Fruit fly (Drosophila melanogaster) whole organism, embryonic: Measurements from ENCODE around the gene Ire1.

Source experiments
- Ada2b ChIP-seq: fragments of 200-800 bp; sonication (Bioruptor generic); IDR thresholded peaks from 2 replicates; pipeline ENCODE4 v1.3.6; 2022; ENCODE audit warnings: missing biosample characterization, missing genetic modification characterization
- Bdp1 ChIP-seq: fragments of 200-800 bp; sonication (Bioruptor generic); optimal IDR thresholded peaks from 3 replicates; lab custom pipeline; 2016; ENCODE audit warnings: missing biosample characterization, missing genetic modification characterization
- C15 ChIP-seq: fragments of 200-800 bp; sonication (Bioruptor generic); IDR thresholded peaks from 3 replicates; pipeline ENCODE4 v1.3.6; 2022; ENCODE audit warnings: missing biosample characterization, missing genetic modification characterization
- CG1024 ChIP-seq: fragments of 200-800 bp; sonication (Bioruptor generic); IDR thresholded peaks from 2 replicates; pipeline ENCODE4 v1.3.6; 2022; ENCODE audit warnings: missing biosample characterization, missing genetic modification characterization
- CG10959 ChIP-seq: fragments of 200-800 bp; sonication (Bioruptor generic); IDR thresholded peaks from 2 replicates; pipeline ENCODE4 v1.3.6; 2022; ENCODE audit warnings: missing biosample characterization, missing genetic modification characterization
- CG11085 ChIP-seq: fragments of 200-800 bp; sonication (Bioruptor generic); IDR thresholded peaks from 2 replicates; pipeline ENCODE4 v1.3.6; 2022; ENCODE audit warnings: missing biosample characterization, missing genetic modification characterization
- CG11695 ChIP-seq: fragments of 200-800 bp; sonication (Bioruptor generic); IDR thresholded peaks from 3 replicates; pipeline ENCODE4 v1.3.6; 2022; ENCODE audit warnings: missing biosample characterization, missing genetic modification characterization
- CG12071 ChIP-seq: fragments of 200-800 bp; sonication (Bioruptor generic); optimal IDR thresholded peaks from 3 replicates; lab custom pipeline; 2018; ENCODE audit warnings: missing biosample characterization, mild to moderate bottlenecking, missing genetic modification characterization
- CG1233 ChIP-seq: fragments of 200-800 bp; sonication (Bioruptor generic); optimal IDR thresholded peaks from 4 replicates; lab custom pipeline; 2018; ENCODE audit warnings: missing biosample characterization, mild to moderate bottlenecking, missing genetic modification characterization
- CG12391 ChIP-seq: fragments of 200-800 bp; sonication (Bioruptor generic); optimal IDR thresholded peaks from 3 replicates; lab custom pipeline; 2018; ENCODE audit warnings: missing biosample characterization, mild to moderate bottlenecking, missing genetic modification characterization, moderate library complexity
- CG13424 ChIP-seq: fragments of 200-800 bp; sonication (Bioruptor generic); optimal IDR thresholded peaks from 2 replicates; lab custom pipeline; 2019; ENCODE audit warnings: missing biosample characterization, mild to moderate bottlenecking, missing genetic modification characterization, moderate library complexity
- CG15601 ChIP-seq: fragments of 200-800 bp; sonication (Bioruptor generic); optimal IDR thresholded peaks from 3 replicates; lab custom pipeline; 2019; ENCODE audit warnings: missing biosample characterization, mild to moderate bottlenecking, missing genetic modification characterization, moderate library complexity
- CG18262 ChIP-seq: fragments of 200-800 bp; optimal IDR thresholded peaks from 3 replicates; lab custom pipeline; 2019; ENCODE audit warnings: missing biosample characterization, mild to moderate bottlenecking, missing genetic modification characterization, moderate library complexity
- CG18599 ChIP-seq: fragments of 200-800 bp; sonication (Bioruptor generic); optimal IDR thresholded peaks from 3 replicates; lab custom pipeline; 2017; ENCODE audit warnings: missing biosample characterization, missing genetic modification characterization, mild to moderate bottlenecking, moderate library complexity, missing genetic modification reagents
- CG3407 ChIP-seq: fragments of 200-800 bp; sonication (Bioruptor generic); optimal IDR thresholded peaks from 2 replicates; lab custom pipeline; 2018; ENCODE audit warnings: missing biosample characterization, mild to moderate bottlenecking, missing genetic modification characterization
- CG6791 ChIP-seq: fragments of 200-800 bp; sonication (Bioruptor generic); IDR thresholded peaks from 3 replicates; pipeline ENCODE4 v1.3.6; 2022; ENCODE audit warnings: missing biosample characterization, missing genetic modification characterization; ENCODE audit not compliant: partially characterized antibody
- CG7745 ChIP-seq: fragments of 200-800 bp; sonication (Bioruptor generic); optimal IDR thresholded peaks from 2 replicates; lab custom pipeline; 2018; ENCODE audit warnings: missing biosample characterization, mild to moderate bottlenecking, missing genetic modification characterization, moderate library complexity
- CG8359 ChIP-seq: fragments of 200-800 bp; sonication (Bioruptor generic); optimal IDR thresholded peaks from 2 replicates; lab custom pipeline; 2017; ENCODE audit warnings: missing biosample characterization, mild to moderate bottlenecking, missing genetic modification characterization, borderline replicate concordance
- CG8478 ChIP-seq: fragments of >200 bp; optimal IDR thresholded peaks from 2 replicates; lab custom pipeline; 2018
- CG9215 ChIP-seq: fragments of 200-800 bp; sonication (Bioruptor generic); IDR thresholded peaks from 2 replicates; pipeline ENCODE4 v1.3.6; 2022; ENCODE audit warnings: missing biosample characterization, missing genetic modification characterization
- CTCF ChIP-seq: fragments of 200-800 bp; sonication (Bioruptor generic); optimal IDR thresholded peaks from 2 replicates; lab custom pipeline; 2017; ENCODE audit warnings: missing biosample characterization, mild to moderate bottlenecking, missing genetic modification characterization, moderate library complexity
- Dad ChIP-seq: fragments of 200-800 bp; sonication (Bioruptor generic); optimal IDR thresholded peaks from 3 replicates; lab custom pipeline; 2016; ENCODE audit warnings: missing biosample characterization, missing genetic modification characterization
- Fer2 ChIP-seq: fragments of 200-800 bp; sonication (Bioruptor generic); optimal IDR thresholded peaks from 2 replicates; lab custom pipeline; 2018; ENCODE audit warnings: missing biosample characterization, mild to moderate bottlenecking, missing genetic modification characterization, moderate library complexity
- Hmr ChIP-seq: fragments of 200-800 bp; sonication (Bioruptor generic); optimal IDR thresholded peaks from 3 replicates; lab custom pipeline; 2017; ENCODE audit warnings: mild to moderate bottlenecking, missing biosample characterization, missing genetic modification reagents, missing genetic modification characterization
- MESR4 ChIP-seq: fragments of 200-800 bp; sonication (Bioruptor generic); optimal IDR thresholded peaks from 2 replicates; lab custom pipeline; 2018; ENCODE audit warnings: missing biosample characterization, mild to moderate bottlenecking, missing genetic modification characterization, moderate library complexity
- MTF-1 ChIP-seq: fragments of 200-800 bp; sonication (Bioruptor generic); optimal IDR thresholded peaks from 2 replicates; lab custom pipeline; 2018; ENCODE audit warnings: missing biosample characterization, mild to moderate bottlenecking, missing genetic modification characterization, borderline replicate concordance
- Meics ChIP-seq: fragments of 200-800 bp; sonication (Bioruptor generic); optimal IDR thresholded peaks from 2 replicates; lab custom pipeline; 2017; ENCODE audit warnings: missing biosample characterization, mild to moderate bottlenecking, missing genetic modification characterization
- Nf-YC ChIP-seq: fragments of 200-800 bp; optimal IDR thresholded peaks from 3 replicates; lab custom pipeline; 2019; ENCODE audit warnings: missing biosample characterization, mild to moderate bottlenecking, missing genetic modification characterization, moderate library complexity
- Rx ChIP-seq: fragments of 200-800 bp; sonication (Bioruptor generic); IDR thresholded peaks from 2 replicates; pipeline ENCODE4 v1.3.6; 2022; ENCODE audit warnings: missing biosample characterization, missing genetic modification characterization
- TFAM ChIP-seq: fragments of 200-800 bp; sonication (Bioruptor generic); optimal IDR thresholded peaks from 2 replicates; lab custom pipeline; 2017; ENCODE audit warnings: missing biosample characterization, missing genetic modification characterization, inconsistent platforms
- Vsx1 ChIP-seq: fragments of 200-800 bp; sonication (Bioruptor generic); optimal IDR thresholded peaks from 2 replicates; lab custom pipeline; 2017; ENCODE audit warnings: missing biosample characterization, mild to moderate bottlenecking, missing genetic modification characterization, missing genetic modification reagents
- caup ChIP-seq: fragments of 200-800 bp; sonication (Bioruptor generic); optimal IDR thresholded peaks from 3 replicates; lab custom pipeline; 2017; ENCODE audit warnings: missing biosample characterization, mild to moderate bottlenecking, missing genetic modification characterization, moderate library complexity; ENCODE audit not compliant: severe bottlenecking
- croc ChIP-seq: fragments of 200-800 bp; sonication (Bioruptor generic); conservative IDR thresholded peaks from 3 replicates; pipeline ENCODE4 v1.3.6; 2022; ENCODE audit warnings: missing biosample characterization, missing genetic modification characterization
- dan ChIP-seq: fragments of 200-800 bp; sonication (Bioruptor generic); IDR thresholded peaks from 2 replicates; pipeline ENCODE4 v1.3.6; 2022; ENCODE audit warnings: missing biosample characterization, missing genetic modification characterization
- dati ChIP-seq: fragments of 200-800 bp; sonication (Bioruptor generic); IDR thresholded peaks from 2 replicates; pipeline ENCODE4 v1.3.6; 2022; ENCODE audit warnings: missing biosample characterization, missing genetic modification characterization
- fru ChIP-seq: fragments of >200 bp; optimal IDR thresholded peaks from 2 replicates; lab custom pipeline; 2017
- fu2 ChIP-seq: fragments of 200-800 bp; sonication (Bioruptor generic); optimal IDR thresholded peaks from 2 replicates; lab custom pipeline; 2016; ENCODE audit warnings: missing biosample characterization, missing genetic modification characterization
- ham ChIP-seq: fragments of 200-800 bp; sonication (Bioruptor generic); IDR thresholded peaks from 2 replicates; pipeline ENCODE4 v1.3.6; 2022; ENCODE audit warnings: missing biosample characterization, missing genetic modification characterization
- ken ChIP-seq: fragments of 200-800 bp; sonication (Bioruptor generic); IDR thresholded peaks from 3 replicates; pipeline ENCODE4 v1.3.6; 2022; ENCODE audit warnings: missing biosample characterization, missing genetic modification characterization
- repo ChIP-seq: fragments of 200-800 bp; sonication (Bioruptor generic); optimal IDR thresholded peaks from 2 replicates; lab custom pipeline; 2016; ENCODE audit warnings: missing biosample characterization, missing genetic modification characterization
- sd ChIP-seq: fragments of 200-800 bp; sonication (Bioruptor generic); optimal IDR thresholded peaks from 3 replicates; lab custom pipeline; 2018; ENCODE audit warnings: missing biosample characterization, mild to moderate bottlenecking, missing genetic modification characterization, moderate library complexity
- sens ChIP-seq: fragments of 200-800 bp; sonication (Bioruptor generic); peaks from one replicate; lab custom pipeline; 2016; ENCODE audit warnings: missing biosample characterization, missing genetic modification characterization
- seq ChIP-seq: fragments of 200-800 bp; sonication (Bioruptor generic); IDR thresholded peaks from 2 replicates; pipeline ENCODE4 v1.3.6; 2022; ENCODE audit warnings: missing biosample characterization, missing genetic modification characterization
- sqz ChIP-seq: fragments of 200-800 bp; sonication (Bioruptor generic); optimal IDR thresholded peaks from 3 replicates; lab custom pipeline; 2018; ENCODE audit warnings: missing biosample characterization, mild to moderate bottlenecking, missing genetic modification characterization
- tll ChIP-seq, 2 experiments: fragments of 200-800 bp in 1 of 2; fragments of >200 bp in 1 of 2; sonication (Bioruptor generic) in 1 of 2; optimal IDR thresholded peaks; 2 replicates each; lab custom pipeline; 2017 to 2019; ENCODE audit warnings: missing biosample characterization in 2 of 2, missing genetic modification characterization in 2 of 2, mild to moderate bottlenecking in 1 of 2, moderate library complexity in 1 of 2
- trem ChIP-seq: fragments of 200-800 bp; optimal IDR thresholded peaks from 3 replicates; lab custom pipeline; 2019; ENCODE audit warnings: missing biosample characterization, mild to moderate bottlenecking, missing genetic modification characterization, moderate library complexity
- tx ChIP-seq: fragments of 200-800 bp; sonication (Bioruptor generic); optimal IDR thresholded peaks from 2 replicates; lab custom pipeline; 2016; ENCODE audit warnings: missing biosample characterization, missing genetic modification characterization
- wor ChIP-seq: fragments of 200-800 bp; sonication (Bioruptor generic); IDR thresholded peaks from 2 replicates; pipeline ENCODE4 v1.3.6; 2022; ENCODE audit warnings: missing biosample characterization, missing genetic modification characterization
- zen2 ChIP-seq: fragments of 200-800 bp; sonication (Bioruptor generic); IDR thresholded peaks from 3 replicates; pipeline ENCODE4 v1.3.6; 2022; ENCODE audit warnings: missing biosample characterization, missing genetic modification characterization; ENCODE audit not compliant: partially characterized antibody

Gene Ire1

DNA sequence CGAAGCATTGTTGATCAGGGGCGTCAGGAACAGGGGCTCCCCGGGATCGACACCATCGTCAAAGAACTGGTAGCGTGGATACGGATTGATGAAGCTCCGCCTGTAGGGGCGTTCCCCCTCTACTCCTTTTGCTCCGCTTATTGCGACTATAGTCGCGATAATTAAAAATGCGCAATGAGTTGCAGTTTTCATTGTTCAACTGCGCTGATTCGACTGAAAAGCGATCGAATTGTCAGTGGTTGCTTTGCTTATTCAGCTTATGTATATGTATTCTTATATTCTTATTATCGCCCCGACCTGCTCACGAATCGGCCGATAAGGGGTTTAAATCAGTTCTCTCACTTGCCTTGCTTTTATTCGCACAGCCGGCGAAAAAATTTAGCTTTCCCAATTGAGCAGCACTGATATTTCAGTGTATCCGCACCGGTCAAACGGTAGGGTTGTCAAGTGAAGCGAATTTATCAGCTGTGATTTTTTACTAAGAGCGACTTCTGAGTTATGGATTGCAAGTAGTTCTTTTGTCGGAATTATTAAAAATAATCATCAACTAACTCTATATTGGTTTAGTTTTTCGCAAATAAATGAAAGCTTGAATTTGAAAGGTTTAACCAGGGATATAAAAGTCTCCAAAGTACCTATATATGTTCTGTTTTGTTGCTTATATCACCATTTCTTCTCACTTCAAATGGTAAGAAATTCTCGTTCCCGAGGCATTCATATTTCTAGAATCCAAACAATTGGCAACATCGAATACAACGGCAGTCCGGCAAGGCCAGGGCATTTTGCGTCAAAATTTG, 3.1 kb upstream of the Ire1 start, which contains the start of the genes CG4572 and CG4686:
Gene CG4572 (minus strand): TSS at position 415 of the 797 bp plus-strand sequence.
Gene CG4686 (plus strand): TSS at position 518 of the 797 bp plus-strand sequence.
- peak; percentile 78 for TF ChIP-seq tx (GFP tag; lab: Kevin White, UChicago)
- TF ChIP-seq CG7745: no peak
- no peak for TF ChIP-seq Vsx1 (GFP tag; lab: Kevin White, UChicago)
- no peak for TF ChIP-seq MESR4 (GFP tag; lab: Kevin White, UChicago)
- TF ChIP-seq TFAM (GFP tag; lab: Kevin White, UChicago): no peak
- TF ChIP-seq fu2 (GFP tag; lab: Kevin White, UChicago): peak; percentile 80
- TF ChIP-seq CG11695 (GFP tag; lab: Robert Waterston, UW): peak; percentile 87; the same call in 2 of the 3 replicates
- peak; percentile 78 for TF ChIP-seq CG18599 (GFP tag; lab: Kevin White, UChicago)
- peak; percentile 50 for TF ChIP-seq Fer2 (tag; lab: Kevin White, UChicago)
- no peak for TF ChIP-seq zen2 (GFP tag; lab: Robert Waterston, UW)
- TF ChIP-seq CG6791 (GFP tag; lab: Robert Waterston, UW): no peak
- peak; percentile 95 for TF ChIP-seq sens (GFP tag; lab: Kevin White, UChicago)
- TF ChIP-seq Nf-YC (tag; lab: Kevin White, UChicago): peak; percentile 83
- no peak for TF ChIP-seq CG8359 (GFP tag; lab: Kevin White, UChicago)
- no peak for TF ChIP-seq sqz
- TF ChIP-seq Dad: peak; percentile 48
- TF ChIP-seq CG15601: peak; percentile 70
- TF ChIP-seq croc: peak; percentile 70
- peak; percentile 67 for TF ChIP-seq repo (GFP tag; lab: Kevin White, UChicago)
- TF ChIP-seq CG1024: no peak; the same call in 1 of the 2 replicates
- no peak for TF ChIP-seq fru
- TF ChIP-seq CG10959: no peak
- TF ChIP-seq Rx: peak; percentile 48; the same call in 1 of the 2 replicates
- TF ChIP-seq CG12391 (tag; lab: Kevin White, UChicago): peak; percentile 82
- peak; percentile 15; the same call in 1 of the 2 replicates for TF ChIP-seq dati (GFP tag; lab: Robert Waterston, UW)
- no peak for TF ChIP-seq sd
- TF ChIP-seq dan (GFP tag; lab: Robert Waterston, UW): no peak
- peak; percentile 80 for TF ChIP-seq CG11085
- TF ChIP-seq CG13424: peak; percentile 81
- TF ChIP-seq CG8478 (lab: Kevin White, UChicago): no peak
- TF ChIP-seq caup: peak; percentile 51
- TF ChIP-seq CG9215 (GFP tag; lab: Robert Waterston, UW): peak; percentile 79
- peak; percentile 40; the same call in 1 of the 2 replicates for TF ChIP-seq wor
- TF ChIP-seq Bdp1 (GFP tag; lab: Kevin White, UChicago): peak; percentile 48
- TF ChIP-seq Hmr (GFP tag; lab: Kevin White, UChicago): peak; percentile 76
- TF ChIP-seq seq (GFP tag; lab: Robert Waterston, UW): 0 out of 2 replicates have a peak, but pooled peaks have one; percentile 37
- peak; percentile 54; the same call in 1 of the 3 replicates for TF ChIP-seq ken (GFP tag; lab: Robert Waterston, UW)
- TF ChIP-seq CTCF (GFP tag; lab: Kevin White, UChicago): peak; percentile 11
- TF ChIP-seq CG12071 (GFP tag; lab: Kevin White, UChicago): peak; percentile 51
- TF ChIP-seq tll (GFP tag; optimal IDR thresholded peaks at IDR 0.05; lab: Kevin White, UChicago): peak in 1 of 2 experiments; percentile 13
- no peak for TF ChIP-seq CG18262 (tag; lab: Kevin White, UChicago)
- peak; percentile 80 for TF ChIP-seq CG1233 (GFP tag; lab: Kevin White, UChicago)
- TF ChIP-seq trem (tag; lab: Kevin White, UChicago): peak; percentile 81
- no peak for TF ChIP-seq ham (GFP tag; lab: Robert Waterston, UW)
- no peak for TF ChIP-seq C15
- peak; percentile 29 for TF ChIP-seq CG3407
- peak; percentile 68 for TF ChIP-seq Ada2b (GFP tag; lab: Robert Waterston, UW)
- no peak for TF ChIP-seq MTF-1 (GFP tag; lab: Kevin White, UChicago)
- TF ChIP-seq Meics: peak; percentile 81
